Fruit fly (Drosophila melanogaster): ENCODE results near the gene CG17271.

The CG17271 gene

DNA sequence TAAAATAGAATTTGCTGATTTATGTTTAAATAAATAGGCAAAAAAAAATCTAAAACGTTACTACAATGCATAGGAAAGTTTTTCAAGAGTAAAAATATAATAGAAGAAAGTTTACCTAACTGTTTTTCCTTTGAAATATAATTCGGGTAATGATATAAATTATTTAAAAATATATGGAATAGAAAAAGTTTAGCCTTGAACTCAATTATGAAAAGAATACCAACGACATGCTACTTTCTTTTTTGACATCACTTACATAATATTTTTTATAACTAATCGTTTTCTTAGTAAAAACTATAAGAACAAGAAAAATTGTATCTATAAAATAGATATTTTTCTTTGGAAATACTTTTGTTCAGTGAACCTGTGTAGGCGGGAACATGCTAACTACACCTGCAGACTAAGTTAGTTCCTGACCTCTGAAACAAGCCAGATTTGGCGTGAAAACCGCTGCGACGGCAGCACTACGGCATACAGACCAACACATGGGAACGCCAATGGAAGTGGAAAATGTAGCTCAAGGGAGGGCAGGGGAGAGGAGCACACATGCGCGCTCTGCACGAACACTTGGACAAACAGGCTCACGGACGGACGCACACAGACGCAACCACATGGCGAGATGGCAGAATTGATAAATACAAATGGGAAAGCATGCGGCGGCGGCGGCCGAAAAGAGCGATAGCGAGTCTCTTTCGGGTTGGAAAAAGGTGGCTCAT, 7.9 kb upstream of the CG17271 start (continued):
- no peak for TF ChIP-seq CG6683 (GFP tag; optimal IDR thresholded peaks at IDR 0.05)
- TF ChIP-seq CG4424 (GFP tag; optimal IDR thresholded peaks at IDR 0.05) = no peak
- TF ChIP-seq Jarid2 (GFP tag; optimal IDR thresholded peaks at IDR 0.05) = no peak
- TF ChIP-seq CG9437 (GFP tag; optimal IDR thresholded peaks at IDR 0.05) = peak; percentile 62
- peak; percentile 12 for TF ChIP-seq CG10267 (tag; optimal IDR thresholded peaks at IDR 0.05)
- TF ChIP-seq CG10366 (GFP tag; IDR thresholded peaks at IDR 0.05) = no peak
- no peak for TF ChIP-seq sna (GFP tag; IDR thresholded peaks at IDR 0.05; ENCODE audit: partially characterized antibody)
- no peak for TF ChIP-seq CHES-1-like (GFP tag; optimal IDR thresholded peaks at IDR 0.05)
- TF ChIP-seq CG3726 (GFP tag; IDR thresholded peaks at IDR 0.05) = no peak
- no peak for TF ChIP-seq CG18011 (GFP tag; optimal IDR thresholded peaks at IDR 0.05)
- no peak for TF ChIP-seq CG13296 (GFP tag; optimal IDR thresholded peaks at IDR 0.05)
- no peak for TF ChIP-seq BEAF-32 (GFP tag; optimal IDR thresholded peaks at IDR 0.05)
- peak; percentile 46 for TF ChIP-seq slbo (GFP tag; IDR thresholded peaks at IDR 0.05)
- TF ChIP-seq jing (GFP tag; optimal IDR thresholded peaks at IDR 0.05) = no peak
- no peak for TF ChIP-seq E2f1 (GFP tag; IDR thresholded peaks at IDR 0.05)
- TF ChIP-seq sc (optimal IDR thresholded peaks at IDR 0.05) = no peak
- TF ChIP-seq sc (GFP tag; optimal IDR thresholded peaks at IDR 0.05) = no peak
- TF ChIP-seq jumu (GFP tag; optimal IDR thresholded peaks at IDR 0.05) = no peak
- TF ChIP-seq Abd-B (GFP tag; optimal IDR thresholded peaks at IDR 0.05) = no peak
- TF ChIP-seq sens (GFP tag) = peak; percentile 65
- TF ChIP-seq zf30C (GFP tag; optimal IDR thresholded peaks at IDR 0.05) = no peak
- no peak for TF ChIP-seq sisA (GFP tag; IDR thresholded peaks at IDR 0.05)
- peak; percentile 19 for TF ChIP-seq CG18619 (GFP tag; optimal IDR thresholded peaks at IDR 0.05)
- no peak for TF ChIP-seq hth (optimal IDR thresholded peaks at IDR 0.05)
- peak in 1 of 3 experiments; percentile 50 for TF ChIP-seq lola (GFP tag; optimal IDR thresholded peaks at IDR 0.05)
- TF ChIP-seq z (GFP tag; IDR thresholded peaks at IDR 0.05) = 0 out of 3 replicates have a peak, but pooled peaks have one; percentile 5
- TF ChIP-seq stc (GFP tag; IDR thresholded peaks at IDR 0.05) = no peak
- peak; percentile 3 for TF ChIP-seq scrt (GFP tag; optimal IDR thresholded peaks at IDR 0.05)
- no peak for TF ChIP-seq CG14860 (GFP tag; IDR thresholded peaks at IDR 0.05; ENCODE audit: partially characterized antibody)
- peak; percentile 59; the same call in 1 of the 2 replicates for TF ChIP-seq Bgb (GFP tag; IDR thresholded peaks at IDR 0.05; ENCODE audit: partially characterized antibody)
- no peak for TF ChIP-seq Mes4 (GFP tag; optimal IDR thresholded peaks at IDR 0.05)
- TF ChIP-seq caup (GFP tag; optimal IDR thresholded peaks at IDR 0.05; ENCODE audit: severe bottlenecking) = peak; percentile 40
- no peak for TF ChIP-seq vfl (GFP tag; optimal IDR thresholded peaks at IDR 0.05)
- TF ChIP-seq Sox100B (GFP tag; optimal IDR thresholded peaks at IDR 0.05) = peak; percentile 52
- no peak for TF ChIP-seq Dip3 (GFP tag; optimal IDR thresholded peaks at IDR 0.05)
- no peak for TF ChIP-seq Optix (GFP tag; IDR thresholded peaks at IDR 0.05)
- no peak for TF ChIP-seq CG10274 (GFP tag; optimal IDR thresholded peaks at IDR 0.05)
- TF ChIP-seq repo (GFP tag; optimal IDR thresholded peaks at IDR 0.05) = no peak
- peak; percentile 7 for TF ChIP-seq CG3281 (GFP tag; optimal IDR thresholded peaks at IDR 0.05)
- no peak for TF ChIP-seq Gsc (GFP tag; IDR thresholded peaks at IDR 0.05)
- TF ChIP-seq CG16779 (GFP tag; IDR thresholded peaks at IDR 0.05) = no peak
- no peak for TF ChIP-seq cad (GFP tag; optimal IDR thresholded peaks at IDR 0.05)
- TF ChIP-seq gem (tag; optimal IDR thresholded peaks at IDR 0.05) = peak; percentile 61
- TF ChIP-seq grn (GFP tag; optimal IDR thresholded peaks at IDR 0.05) = peak; percentile 98
- TF ChIP-seq CG14965 (GFP tag; optimal IDR thresholded peaks at IDR 0.05; ENCODE audit: borderline replicate concordance) = no peak
- TF ChIP-seq CG10209 (GFP tag; optimal IDR thresholded peaks at IDR 0.05) = peak; percentile 44
- TF ChIP-seq CG34376 (GFP tag; optimal IDR thresholded peaks at IDR 0.05) = no peak
- peak; percentile 28 for TF ChIP-seq grau (tag; optimal IDR thresholded peaks at IDR 0.05)
- TF ChIP-seq CG7271 (tag; optimal IDR thresholded peaks at IDR 0.05) = no peak
- TF ChIP-seq CG18764 (GFP tag; optimal IDR thresholded peaks at IDR 0.05) = no peak
